Fruit fly (Drosophila melanogaster) whole organism, prepupa: ENCODE data around the gene Apc2.

Experiments
- CG10631 ChIP-seq: fragments of 200-800 bp; sonication (Bioruptor generic); optimal IDR thresholded peaks from 2 replicates; lab custom pipeline; 2016; ENCODE audit warnings: missing biosample characterization, missing genetic modification characterization
- CG10669 ChIP-seq: fragments of 200-800 bp; sonication (Bioruptor generic); optimal IDR thresholded peaks from 3 replicates; lab custom pipeline; 2018; ENCODE audit warnings: missing biosample characterization, mild to moderate bottlenecking, missing genetic modification characterization, moderate library complexity
- CG11294 ChIP-seq: fragments of 200-800 bp; sonication (Bioruptor generic); IDR thresholded peaks from 2 replicates; pipeline ENCODE4 v1.3.6; 2022; ENCODE audit warnings: missing biosample characterization, missing genetic modification characterization
- CG15336 ChIP-seq: fragments of 200-800 bp; sonication (Bioruptor generic); IDR thresholded peaks from 2 replicates; pipeline ENCODE4 v1.3.6; 2022; ENCODE audit warnings: missing biosample characterization, missing genetic modification characterization
- CG1621 ChIP-seq: fragments of 200-800 bp; sonication (Bioruptor generic); optimal IDR thresholded peaks from 3 replicates; lab custom pipeline; 2018; ENCODE audit warnings: missing biosample characterization, mild to moderate bottlenecking, missing genetic modification characterization
- CG16779 ChIP-seq: fragments of 200-800 bp; sonication (Bioruptor generic); optimal IDR thresholded peaks from 3 replicates; lab custom pipeline; 2017; ENCODE audit warnings: missing biosample characterization, mild to moderate bottlenecking, missing genetic modification characterization
- CG3032 ChIP-seq: fragments of 200-800 bp; optimal IDR thresholded peaks from 2 replicates; lab custom pipeline; 2019; ENCODE audit warnings: missing biosample characterization, mild to moderate bottlenecking, missing genetic modification characterization, moderate library complexity
- CG31627 ChIP-seq: fragments of 200-800 bp; sonication (Bioruptor generic); optimal IDR thresholded peaks from 3 replicates; lab custom pipeline; 2016; ENCODE audit warnings: missing biosample characterization, missing genetic modification characterization
- CG32006 ChIP-seq: fragments of 200-800 bp; sonication (Bioruptor generic); optimal IDR thresholded peaks from 3 replicates; lab custom pipeline; 2017; ENCODE audit warnings: missing biosample characterization, mild to moderate bottlenecking, missing genetic modification characterization
- CG34406 ChIP-seq: fragments of 200-800 bp; sonication (Bioruptor generic); optimal IDR thresholded peaks from 3 replicates; lab custom pipeline; 2016; ENCODE audit warnings: missing biosample characterization, missing genetic modification characterization
- CG3919 ChIP-seq: fragments of 200-800 bp; sonication (Bioruptor generic); optimal IDR thresholded peaks from 3 replicates; lab custom pipeline; 2016; ENCODE audit warnings: missing biosample characterization, missing genetic modification characterization
- CG4318 ChIP-seq: fragments of 200-800 bp; sonication (Bioruptor generic); optimal IDR thresholded peaks from 3 replicates; lab custom pipeline; 2017; ENCODE audit warnings: missing biosample characterization, mild to moderate bottlenecking, missing genetic modification characterization
- CG6276 ChIP-seq: fragments of 200-800 bp; sonication (Bioruptor generic); optimal IDR thresholded peaks from 2 replicates; lab custom pipeline; 2017; ENCODE audit warnings: missing biosample characterization, mild to moderate bottlenecking, missing genetic modification characterization
- CG6854 ChIP-seq: fragments of 200-800 bp; sonication (Bioruptor generic); optimal IDR thresholded peaks from 2 replicates; lab custom pipeline; 2017; ENCODE audit warnings: missing biosample characterization, mild to moderate bottlenecking, missing genetic modification characterization
- CG8119 ChIP-seq: fragments of 200-800 bp; sonication (Bioruptor generic); IDR thresholded peaks from 3 replicates; pipeline ENCODE4 v1.3.6; 2022; ENCODE audit warnings: missing biosample characterization, missing genetic modification characterization
- CG8632 ChIP-seq: fragments of 200-800 bp; sonication (Bioruptor generic); optimal IDR thresholded peaks from 3 replicates; lab custom pipeline; 2016; ENCODE audit warnings: missing biosample characterization, missing genetic modification characterization
- CG9139 ChIP-seq: fragments of 200-800 bp; sonication (Bioruptor generic); optimal IDR thresholded peaks from 3 replicates; lab custom pipeline; 2017; ENCODE audit warnings: missing biosample characterization, mild to moderate bottlenecking, missing genetic modification characterization
- Eip75B ChIP-seq: fragments of 200-800 bp; sonication (Bioruptor generic); optimal IDR thresholded peaks from 3 replicates; lab custom pipeline; 2016; ENCODE audit warnings: missing biosample characterization, missing genetic modification characterization
- Eip78C ChIP-seq: fragments of 200-800 bp; sonication (Bioruptor generic); peaks from one replicate; lab custom pipeline; 2016; ENCODE audit warnings: missing biosample characterization, missing genetic modification characterization
- Ets21C ChIP-seq: fragments of 200-800 bp; sonication (Bioruptor generic); optimal IDR thresholded peaks from 3 replicates; lab custom pipeline; 2016; ENCODE audit warnings: missing biosample characterization, missing genetic modification characterization
- Gug ChIP-seq: fragments of 200-800 bp; sonication (Bioruptor generic); IDR thresholded peaks from 2 replicates; pipeline ENCODE4 v1.3.6; 2022; ENCODE audit warnings: missing biosample characterization, missing genetic modification characterization
- Hr39 ChIP-seq: fragments of 200-800 bp; sonication (Bioruptor generic); optimal IDR thresholded peaks from 2 replicates; lab custom pipeline; 2016; ENCODE audit warnings: missing biosample characterization, missing genetic modification characterization
- Hr4 ChIP-seq: fragments of 200-800 bp; sonication (Bioruptor generic); optimal IDR thresholded peaks from 3 replicates; lab custom pipeline; 2016; ENCODE audit warnings: missing biosample characterization, missing genetic modification characterization
- Lpt ChIP-seq: fragments of 200-800 bp; sonication (Bioruptor generic); optimal IDR thresholded peaks from 3 replicates; lab custom pipeline; 2016; ENCODE audit warnings: missing biosample characterization, missing genetic modification characterization
- Met ChIP-seq: fragments of 200-800 bp; sonication (Bioruptor generic); optimal IDR thresholded peaks from 3 replicates; lab custom pipeline; 2016; ENCODE audit warnings: missing biosample characterization, missing genetic modification characterization
- OdsH ChIP-seq: fragments of 200-800 bp; sonication (Bioruptor generic); optimal IDR thresholded peaks from 3 replicates; lab custom pipeline; 2016; ENCODE audit warnings: missing biosample characterization, missing genetic modification characterization
- Smox ChIP-seq: fragments of 200-800 bp; sonication (Bioruptor generic); optimal IDR thresholded peaks from 3 replicates; lab custom pipeline; 2016; ENCODE audit warnings: missing biosample characterization, missing genetic modification characterization
- Sox102F ChIP-seq: fragments of 200-800 bp; sonication (Bioruptor generic); optimal IDR thresholded peaks from 2 replicates; lab custom pipeline; 2016; ENCODE audit warnings: missing biosample characterization, mild to moderate bottlenecking, missing genetic modification characterization
- Sox14 ChIP-seq: fragments of 200-800 bp; sonication (Bioruptor generic); optimal IDR thresholded peaks from 3 replicates; lab custom pipeline; 2016; ENCODE audit warnings: missing biosample characterization, missing genetic modification characterization
- achi ChIP-seq: fragments of 200-800 bp; sonication (Bioruptor generic); optimal IDR thresholded peaks from 3 replicates; lab custom pipeline; 2016; ENCODE audit warnings: missing biosample characterization, missing genetic modification characterization
- acj6 ChIP-seq: fragments of 200-800 bp; sonication (Bioruptor generic); optimal IDR thresholded peaks from 3 replicates; lab custom pipeline; 2016; ENCODE audit warnings: missing biosample characterization, missing genetic modification characterization
- cyc ChIP-seq: fragments of 200-800 bp; sonication (Bioruptor generic); optimal IDR thresholded peaks from 3 replicates; lab custom pipeline; 2016; ENCODE audit warnings: missing biosample characterization, missing genetic modification characterization
- dac ChIP-seq: fragments of 200-800 bp; sonication (Bioruptor generic); optimal IDR thresholded peaks from 2 replicates; lab custom pipeline; 2017; ENCODE audit warnings: missing biosample characterization, mild to moderate bottlenecking, missing genetic modification characterization
- eg ChIP-seq: fragments of 200-800 bp; sonication (Bioruptor generic); IDR thresholded peaks from 3 replicates; pipeline ENCODE4 v1.3.6; 2022; ENCODE audit warnings: missing biosample characterization, missing genetic modification characterization
- fd85E ChIP-seq: fragments of 200-800 bp; sonication (Bioruptor generic); optimal IDR thresholded peaks from 3 replicates; lab custom pipeline; 2016; ENCODE audit warnings: missing biosample characterization, missing genetic modification characterization
- fkh ChIP-seq: fragments of 200-800 bp; sonication (Bioruptor generic); optimal IDR thresholded peaks from 3 replicates; lab custom pipeline; 2017; ENCODE audit warnings: missing biosample characterization, mild to moderate bottlenecking, missing genetic modification characterization, moderate library complexity
- lz ChIP-seq: fragments of 200-800 bp; sonication (Bioruptor generic); optimal IDR thresholded peaks from 3 replicates; lab custom pipeline; 2016; ENCODE audit warnings: missing biosample characterization, missing genetic modification characterization
- net ChIP-seq: fragments of 200-800 bp; sonication (Bioruptor generic); optimal IDR thresholded peaks from 3 replicates; lab custom pipeline; 2016; ENCODE audit warnings: missing biosample characterization, missing genetic modification characterization
- pdm3 ChIP-seq: fragments of 200-800 bp; sonication (Bioruptor generic); optimal IDR thresholded peaks from 3 replicates; lab custom pipeline; 2016; ENCODE audit warnings: missing biosample characterization, missing genetic modification characterization
- salr ChIP-seq, 2 experiments: fragments of 200-800 bp; sonication (Bioruptor generic); optimal IDR thresholded peaks; 3 replicates each; lab custom pipeline; 2016 to 2018; ENCODE audit warnings: missing biosample characterization in 2 of 2, missing genetic modification characterization in 2 of 2, mild to moderate bottlenecking in 1 of 2
- spab ChIP-seq: fragments of 200-800 bp; sonication (Bioruptor generic); optimal IDR thresholded peaks from 2 replicates; lab custom pipeline; 2017; ENCODE audit warnings: missing biosample characterization, mild to moderate bottlenecking, missing genetic modification characterization, missing genetic modification reagents
- ss ChIP-seq, 2 experiments: fragments of 200-800 bp; sonication (Bioruptor generic); optimal IDR thresholded peaks; 2 replicates in 1 of 2; 3 replicates in 1 of 2; lab custom pipeline; 2017 to 2018; ENCODE audit warnings: mild to moderate bottlenecking in 2 of 2, missing biosample characterization in 2 of 2, missing genetic modification characterization in 2 of 2, moderate library complexity in 1 of 2
- svp ChIP-seq: fragments of 200-800 bp; sonication (Bioruptor generic); peaks from one replicate; lab custom pipeline; 2016; ENCODE audit warnings: missing biosample characterization, missing genetic modification characterization
- vri ChIP-seq: fragments of 200-800 bp; sonication (Bioruptor generic); optimal IDR thresholded peaks from 3 replicates; lab custom pipeline; 2016; ENCODE audit warnings: missing biosample characterization, mild to moderate bottlenecking, missing genetic modification characterization

The Apc2 gene

DNA sequence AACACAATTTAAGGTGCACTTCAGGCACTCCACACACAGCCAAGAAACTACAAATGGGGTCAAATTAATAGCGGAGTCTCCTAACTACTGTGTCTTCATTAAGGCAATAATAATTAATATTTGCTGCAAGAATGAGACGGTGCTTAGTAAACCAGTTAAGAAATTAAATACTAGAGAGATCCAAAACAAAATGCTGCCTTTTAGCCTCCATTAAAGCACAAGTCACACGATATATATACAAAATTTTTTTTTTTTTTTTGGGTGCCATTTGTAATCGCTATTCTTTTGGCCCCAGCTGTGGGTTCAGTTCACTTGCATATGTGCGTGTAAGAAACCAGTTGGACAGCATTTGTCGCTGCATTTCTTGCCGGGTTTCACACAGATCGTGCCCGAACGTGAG lies 39.7 kb downstream of the Apc2 start (continued):
- TF ChIP-seq CG6854 (GFP tag; lab: Kevin White, UChicago) = peak; percentile 77
- peak; percentile 90 for TF ChIP-seq Met (GFP tag; lab: Kevin White, UChicago)
- TF ChIP-seq CG4318 (GFP tag; lab: Kevin White, UChicago) = peak; percentile 76
- TF ChIP-seq CG8632 (GFP tag; lab: Kevin White, UChicago) = peak; percentile 85
- TF ChIP-seq CG34406 (GFP tag; lab: Kevin White, UChicago) = peak; percentile 84
- peak; percentile 52 for TF ChIP-seq fd85E (GFP tag; lab: Kevin White, UChicago)
- TF ChIP-seq Eip75B = peak; percentile 88
- TF ChIP-seq Sox102F (GFP tag; lab: Kevin White, UChicago) = peak; percentile 92
- TF ChIP-seq spab (GFP tag; lab: Kevin White, UChicago) = peak; percentile 69
- TF ChIP-seq CG9139 (GFP tag; lab: Kevin White, UChicago) = peak; percentile 26
- TF ChIP-seq Sox14 (GFP tag; lab: Kevin White, UChicago) = peak; percentile 89
- peak; percentile 86 for TF ChIP-seq achi (GFP tag; lab: Kevin White, UChicago)
- peak; percentile 73 for TF ChIP-seq Ets21C (GFP tag; lab: Kevin White, UChicago)
- no peak for TF ChIP-seq fkh (GFP tag; lab: Kevin White, UChicago)
- peak; percentile 92 for TF ChIP-seq Hr4
- TF ChIP-seq OdsH = peak; percentile 88
- peak; percentile 89 for TF ChIP-seq CG3919 (GFP tag; lab: Kevin White, UChicago)
- TF ChIP-seq CG1621 (tag; lab: Kevin White, UChicago) = peak; percentile 53
- TF ChIP-seq acj6 (GFP tag; lab: Kevin White, UChicago) = peak; percentile 85
- TF ChIP-seq Gug (GFP tag; lab: Robert Waterston, UW) = peak; percentile 80
- peak; percentile 72 for TF ChIP-seq CG10669 (GFP tag; lab: Kevin White, UChicago)
- TF ChIP-seq lz (GFP tag; lab: Kevin White, UChicago) = peak; percentile 84
- peak; percentile 89 for TF ChIP-seq pdm3 (GFP tag; lab: Kevin White, UChicago)

DNA sequence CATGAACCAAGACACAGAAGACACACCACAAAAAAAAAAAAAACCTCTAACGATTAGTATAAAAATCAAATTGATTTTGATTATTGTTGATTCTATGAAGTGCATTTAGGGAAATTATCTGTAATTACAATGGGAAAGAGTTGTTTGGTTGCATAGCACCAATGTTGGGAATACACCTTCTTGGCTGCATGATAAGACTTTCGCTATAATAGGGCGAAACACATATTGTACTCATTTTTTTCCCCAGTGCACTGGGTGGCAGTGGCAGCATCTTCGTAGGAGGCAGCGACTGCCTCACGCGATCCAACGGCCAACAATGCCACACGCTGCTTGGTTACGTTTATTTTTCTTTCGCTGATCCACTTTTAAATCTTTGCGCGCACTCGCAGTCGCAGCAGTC lies 40.3 kb downstream of the Apc2 start:
- no peak for TF ChIP-seq Smox
- peak; percentile 16 for TF ChIP-seq cyc
- no peak for TF ChIP-seq fd85E (GFP tag; lab: Kevin White, UChicago)
- TF ChIP-seq CG11294 = 0 out of 2 replicates have a peak, but pooled peaks have one; percentile 30
- TF ChIP-seq lz (GFP tag; lab: Kevin White, UChicago) = peak; percentile 5
- no peak for TF ChIP-seq vri (GFP tag; lab: Kevin White, UChicago)
- peak; percentile 56 for TF ChIP-seq CG8119 (GFP tag; lab: Robert Waterston, UW)
- TF ChIP-seq CG4318 (GFP tag; lab: Kevin White, UChicago) = peak; percentile 84
- peak; percentile 45 for TF ChIP-seq OdsH
- TF ChIP-seq eg = peak; percentile 22; the same call in 1 of the 3 replicates
- TF ChIP-seq Eip75B = peak; percentile 16
- peak; percentile 19 for TF ChIP-seq Hr39 (GFP tag; lab: Kevin White, UChicago)
- peak; percentile 40 for TF ChIP-seq pdm3 (GFP tag; lab: Kevin White, UChicago)
- TF ChIP-seq CG32006 (GFP tag; lab: Kevin White, UChicago) = peak; percentile 87
- TF ChIP-seq Sox14 (GFP tag; lab: Kevin White, UChicago) = peak; percentile 32
- TF ChIP-seq achi (GFP tag; lab: Kevin White, UChicago) = peak; percentile 34
- no peak for TF ChIP-seq CG16779 (tag; lab: Kevin White, UChicago)
- peak; percentile 78 for TF ChIP-seq Eip78C (GFP tag; lab: Kevin White, UChicago)
- TF ChIP-seq ss (GFP tag; optimal IDR thresholded peaks at IDR 0.05; lab: Kevin White, UChicago) = no peak
- no peak for TF ChIP-seq spab (GFP tag; lab: Kevin White, UChicago)
- peak; percentile 12 for TF ChIP-seq CG34406 (GFP tag; lab: Kevin White, UChicago)
- peak; percentile 22 for TF ChIP-seq CG31627 (GFP tag; lab: Kevin White, UChicago)
- TF ChIP-seq net (GFP tag; lab: Kevin White, UChicago) = peak; percentile 10
- peak; percentile 41 for TF ChIP-seq CG3919 (GFP tag; lab: Kevin White, UChicago)
- TF ChIP-seq CG1621 (tag; lab: Kevin White, UChicago) = no peak
- peak; percentile 66 for TF ChIP-seq dac (GFP tag; lab: Kevin White, UChicago)
- TF ChIP-seq salr (GFP tag; optimal IDR thresholded peaks at IDR 0.05; lab: Kevin White, UChicago) = no peak
- TF ChIP-seq Lpt = peak; percentile 28
- peak; percentile 68 for TF ChIP-seq CG15336 (GFP tag; lab: Robert Waterston, UW)
- TF ChIP-seq svp (GFP tag; lab: Kevin White, UChicago) = no peak
- no peak for TF ChIP-seq Met (GFP tag; lab: Kevin White, UChicago)
- TF ChIP-seq Hr4 = peak; percentile 82
- peak; percentile 8 for TF ChIP-seq CG3032
- peak; percentile 11 for TF ChIP-seq acj6 (GFP tag; lab: Kevin White, UChicago)
- TF ChIP-seq CG10631 = peak; percentile 26
- TF ChIP-seq CG10669 (GFP tag; lab: Kevin White, UChicago) = no peak
- TF ChIP-seq CG6276 = peak; percentile 49
